Worm (Caenorhabditis elegans): Measurements from ENCODE around the gene M01F1.4.

ce11 chrIII:3534185-3534584, 24.4 kb upstream of the M01F1.4 start:
- TF ChIP-seq klf-2 (GFP tag; conservative IDR thresholded peaks at IDR 0.05) (no peak), cog-1 (tag; optimal IDR thresholded peaks at IDR 0.05) (no peak), flt-1 (GFP tag; IDR thresholded peaks at IDR 0.05) (no peak), ztf-29 (GFP tag; IDR thresholded peaks at IDR 0.05) (no peak), tab-1 (GFP tag; IDR thresholded peaks at IDR 0.05) (no peak), ztf-23 (GFP tag; IDR thresholded peaks at IDR 0.05) (no peak), med-1 (GFP tag; optimal IDR thresholded peaks at IDR 0.05; ENCODE audit: insufficient read depth) (no peak), ref-1 (GFP tag; conservative IDR thresholded peaks at IDR 0.05) (no peak)
